Worm (Caenorhabditis elegans): ENCODE results near the gene str-86.

ce11 chrV:8936184-8936589 lies 47.3 kb downstream of the str-86 start, which contains the start of gene unc-23:
- TF ChIP-seq fkh-10 (GFP tag; optimal IDR thresholded peaks at IDR 0.05) (no peak), nhr-12 (tag; optimal IDR thresholded peaks at IDR 0.05) (no peak), skn-1 (tag; optimal IDR thresholded peaks at IDR 0.05) (no peak), nhr-76 (tag; optimal IDR thresholded peaks at IDR 0.05) (no peak), ama-1 (optimal IDR thresholded peaks at IDR 0.05) (peak; percentile 56), mml-1 (tag; optimal IDR thresholded peaks at IDR 0.05) (peak; percentile 5), ceh-82 (tag; optimal IDR thresholded peaks at IDR 0.05) (no peak), aly-2 (tag; optimal IDR thresholded peaks at IDR 0.05) (no peak), fos-1 (tag; optimal IDR thresholded peaks at IDR 0.05) (peak; percentile 56), nhr-25 (tag; optimal IDR thresholded peaks at IDR 0.05) (peak; percentile 92), ztf-11 (tag; optimal IDR thresholded peaks at IDR 0.05) (no peak), zag-1 (tag; optimal IDR thresholded peaks at IDR 0.05) (no peak), snpc-4 (tag; optimal IDR thresholded peaks at IDR 0.05) (no peak)

Data from whole organism, L3 larva.